Worm (Caenorhabditis elegans): ENCODE results near the gene Y49F6B.13.

DNA sequence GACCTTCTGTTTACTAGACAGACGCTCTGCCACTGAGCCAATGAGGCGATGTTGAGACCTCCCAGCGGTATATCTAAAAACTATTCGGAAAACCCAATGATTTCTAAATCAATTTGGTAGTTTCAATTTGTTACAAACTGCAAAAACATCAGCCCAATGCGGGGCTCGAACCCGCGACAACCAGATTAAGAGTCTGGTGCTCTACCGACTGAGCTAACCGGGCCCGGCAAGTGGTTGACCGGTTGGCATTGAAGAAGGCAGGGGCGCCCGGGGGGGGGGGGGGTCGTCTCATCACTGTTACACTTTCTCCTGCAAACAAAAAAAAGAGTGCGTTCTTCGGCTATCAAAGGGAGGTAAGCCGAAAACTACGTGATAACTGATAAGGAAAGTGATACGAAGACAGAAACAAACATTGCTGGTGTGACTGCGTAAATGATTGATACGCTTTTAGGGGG is 32.2 kb downstream of the Y49F6B.13 start:
- TF ChIP-seq lin-39 (tag; optimal IDR thresholded peaks at IDR 0.05), result no peak
- no peak for TF ChIP-seq elt-3 (tag; optimal IDR thresholded peaks at IDR 0.05)
- TF ChIP-seq ZK546.5 (tag; optimal IDR thresholded peaks at IDR 0.05), result no peak
- TF ChIP-seq snpc-4 (tag; optimal IDR thresholded peaks at IDR 0.05), result no peak
- TF ChIP-seq ztf-11 (tag; optimal IDR thresholded peaks at IDR 0.05), result no peak
- TF ChIP-seq ceh-16 (tag; optimal IDR thresholded peaks at IDR 0.05), result no peak
- TF ChIP-seq mdl-1 (tag; optimal IDR thresholded peaks at IDR 0.05), result no peak
- no peak for TF ChIP-seq Y55F3AM.14 (GFP tag; optimal IDR thresholded peaks at IDR 0.05)
- peak; percentile 64 for TF ChIP-seq fos-1 (tag; optimal IDR thresholded peaks at IDR 0.05)

Data from whole organism, L2 larva.